Fruit fly (Drosophila melanogaster) whole organism, embryonic: ENCODE measurements around the gene Rpn11.

Experiments
- Aef1 ChIP-seq: fragments of 200-800 bp; sonication (Bioruptor generic); IDR thresholded peaks from 3 replicates; pipeline ENCODE4 v1.3.6; 2022; ENCODE audit warnings: missing biosample characterization, missing genetic modification characterization
- Atf6 ChIP-seq: fragments of 200-800 bp; sonication (Bioruptor generic); IDR thresholded peaks from 2 replicates; pipeline ENCODE4 v1.3.6; 2022; ENCODE audit warnings: missing biosample characterization, missing genetic modification characterization
- B-H2 ChIP-seq: fragments of 200-800 bp; sonication (Bioruptor generic); optimal IDR thresholded peaks from 2 replicates; lab custom pipeline; 2018; ENCODE audit warnings: missing biosample characterization, mild to moderate bottlenecking, missing genetic modification characterization
- CG10147 ChIP-seq: fragments of 200-800 bp; sonication (Bioruptor generic); optimal IDR thresholded peaks from 2 replicates; lab custom pipeline; 2019; ENCODE audit warnings: missing biosample characterization, mild to moderate bottlenecking, missing genetic modification characterization, moderate library complexity
- CG10565 ChIP-seq: fragments of 200-800 bp; sonication (Bioruptor generic); optimal IDR thresholded peaks from 3 replicates; lab custom pipeline; 2016; ENCODE audit warnings: missing biosample characterization, mild to moderate bottlenecking, missing genetic modification characterization
- CG12104 ChIP-seq: fragments of 200-800 bp; sonication (Bioruptor generic); optimal IDR thresholded peaks from 3 replicates; lab custom pipeline; 2016; ENCODE audit warnings: missing biosample characterization, missing genetic modification characterization
- CG13624 ChIP-seq: fragments of 200-800 bp; sonication (Bioruptor generic); optimal IDR thresholded peaks from 2 replicates; lab custom pipeline; 2016; ENCODE audit warnings: missing biosample characterization, missing genetic modification characterization
- CG14667 ChIP-seq: fragments of 200-800 bp; sonication (Bioruptor generic); IDR thresholded peaks from 2 replicates; pipeline ENCODE4 v1.3.6; 2022; ENCODE audit warnings: missing biosample characterization, missing genetic modification characterization
- CG15479 ChIP-seq: fragments of 200-800 bp; sonication (Bioruptor generic); optimal IDR thresholded peaks from 3 replicates; lab custom pipeline; 2019; ENCODE audit warnings: missing biosample characterization, mild to moderate bottlenecking, missing genetic modification characterization, moderate library complexity
- CG1603 ChIP-seq: fragments of 200-800 bp; sonication (Bioruptor generic); optimal IDR thresholded peaks from 2 replicates; lab custom pipeline; 2019; ENCODE audit warnings: missing biosample characterization, mild to moderate bottlenecking, missing genetic modification characterization, moderate library complexity
- CG1832 ChIP-seq: fragments of 200-800 bp; sonication (Bioruptor generic); optimal IDR thresholded peaks from 2 replicates; lab custom pipeline; 2017; ENCODE audit warnings: missing biosample characterization, mild to moderate bottlenecking, missing genetic modification characterization, inconsistent platforms
- CG18476 ChIP-seq: fragments of 200-800 bp; sonication (Bioruptor generic); optimal IDR thresholded peaks from 2 replicates; lab custom pipeline; 2016; ENCODE audit warnings: missing biosample characterization, mild to moderate bottlenecking, missing genetic modification characterization
- CG2889 ChIP-seq: fragments of 200-800 bp; sonication (Bioruptor generic); IDR thresholded peaks from 3 replicates; pipeline ENCODE4 v1.3.6; 2022; ENCODE audit warnings: missing biosample characterization, missing genetic modification characterization
- CG33557 ChIP-seq: fragments of 200-800 bp; sonication (Bioruptor generic); optimal IDR thresholded peaks from 2 replicates; lab custom pipeline; 2019; ENCODE audit warnings: missing biosample characterization, mild to moderate bottlenecking, missing genetic modification characterization, moderate library complexity
- CG3407 ChIP-seq: fragments of 200-800 bp; sonication (Bioruptor generic); optimal IDR thresholded peaks from 2 replicates; lab custom pipeline; 2018; ENCODE audit warnings: missing biosample characterization, mild to moderate bottlenecking, missing genetic modification characterization
- CG34422 ChIP-seq: fragments of 200-800 bp; sonication (Bioruptor generic); IDR thresholded peaks from 3 replicates; pipeline ENCODE4 v1.3.6; 2022; ENCODE audit warnings: missing biosample characterization, missing genetic modification characterization
- CG3726 ChIP-seq: fragments of 200-800 bp; sonication (Bioruptor generic); IDR thresholded peaks from 3 replicates; pipeline ENCODE4, ENCODE4 v1.3.6; 2022; ENCODE audit warnings: missing biosample characterization, missing genetic modification characterization
- CG6689 ChIP-seq: fragments of 200-800 bp; sonication (Bioruptor generic); IDR thresholded peaks from 2 replicates; pipeline ENCODE4 v1.3.6; 2022; ENCODE audit warnings: missing biosample characterization, missing genetic modification characterization
- CG7271 ChIP-seq: fragments of 200-800 bp; sonication (Bioruptor generic); optimal IDR thresholded peaks from 2 replicates; lab custom pipeline; 2018; ENCODE audit warnings: missing biosample characterization, mild to moderate bottlenecking, missing genetic modification characterization, moderate library complexity
- CG8089 ChIP-seq: fragments of 200-800 bp; sonication (Bioruptor generic); optimal IDR thresholded peaks from 3 replicates; lab custom pipeline; 2016; ENCODE audit warnings: missing biosample characterization, missing genetic modification characterization
- D19B ChIP-seq: fragments of 200-800 bp; sonication (Bioruptor generic); optimal IDR thresholded peaks from 2 replicates; lab custom pipeline; 2017; ENCODE audit warnings: missing biosample characterization, mild to moderate bottlenecking, missing genetic modification characterization
- Elba2 ChIP-seq: fragments of 200-800 bp; sonication (Bioruptor generic); optimal IDR thresholded peaks from 3 replicates; lab custom pipeline; 2016; ENCODE audit warnings: missing biosample characterization, missing genetic modification characterization
- Fer1 ChIP-seq: fragments of 200-800 bp; sonication (Bioruptor generic); optimal IDR thresholded peaks from 2 replicates; lab custom pipeline; 2017; ENCODE audit warnings: missing biosample characterization, mild to moderate bottlenecking, missing genetic modification characterization
- Gsc ChIP-seq: fragments of 200-800 bp; sonication (Bioruptor generic); IDR thresholded peaks from 2 replicates; pipeline ENCODE4 v1.3.6; 2022; ENCODE audit warnings: missing biosample characterization, missing genetic modification characterization
- Hmx ChIP-seq: fragments of 200-800 bp; sonication (Bioruptor generic); optimal IDR thresholded peaks from 2 replicates; lab custom pipeline; 2016; ENCODE audit warnings: missing biosample characterization, missing genetic modification characterization
- Hr3 ChIP-seq: fragments of 200-800 bp; sonication (Bioruptor generic); optimal IDR thresholded peaks from 3 replicates; lab custom pipeline; 2016; ENCODE audit warnings: missing biosample characterization, missing genetic modification characterization
- Lpt ChIP-seq: fragments of >200 bp; optimal IDR thresholded peaks from 2 replicates; lab custom pipeline; 2018; ENCODE audit warnings: missing biosample characterization, missing genetic modification characterization
- MBD-R2 ChIP-seq: fragments of 200-800 bp; sonication (Bioruptor generic); IDR thresholded peaks from 2 replicates; pipeline ENCODE4 v1.3.6; 2022; ENCODE audit warnings: missing biosample characterization, missing genetic modification characterization
- NC2α ChIP-seq: fragments of 200-800 bp; sonication (Bioruptor generic); optimal IDR thresholded peaks from 2 replicates; lab custom pipeline; 2016; ENCODE audit warnings: missing biosample characterization, missing genetic modification characterization
- Neu2 ChIP-seq: fragments of 200-800 bp; sonication (Bioruptor generic); optimal IDR thresholded peaks from 3 replicates; lab custom pipeline; 2016; ENCODE audit warnings: missing biosample characterization, missing genetic modification characterization, borderline replicate concordance
- Nf-YB ChIP-seq: fragments of 200-800 bp; sonication (Bioruptor generic); optimal IDR thresholded peaks from 3 replicates; lab custom pipeline; 2019; ENCODE audit warnings: missing biosample characterization, mild to moderate bottlenecking, missing genetic modification characterization, moderate library complexity
- Sin3A ChIP-seq: fragments of >200 bp; optimal IDR thresholded peaks from 2 replicates; lab custom pipeline; 2018
- Six4 ChIP-seq: fragments of 200-800 bp; sonication (Bioruptor generic); optimal IDR thresholded peaks from 2 replicates; lab custom pipeline; 2016; ENCODE audit warnings: missing biosample characterization, missing genetic modification characterization
- Spps ChIP-seq: fragments of 200-800 bp; sonication (Bioruptor generic); optimal IDR thresholded peaks from 2 replicates; lab custom pipeline; 2018; ENCODE audit warnings: missing biosample characterization, mild to moderate bottlenecking, missing genetic modification characterization
- Stat92E ChIP-seq, 3 experiments: fragments of >200 bp in 2 of 3; fragments of 200-800 bp in 1 of 3; sonication (Bioruptor generic) in 1 of 3; optimal IDR thresholded peaks; 2 replicates each; lab custom pipeline; 2017 to 2019; ENCODE audit warnings: missing biosample characterization in 3 of 3, missing genetic modification characterization in 3 of 3, mild to moderate bottlenecking in 1 of 3, moderate library complexity in 1 of 3
- Trl ChIP-seq, 3 experiments: fragments of >200 bp in 2 of 3; fragments of 200-800 bp in 1 of 3; sonication (Bioruptor generic) in 1 of 3; optimal IDR thresholded peaks; 2 replicates in 1 of 3; 3 replicates in 2 of 3; lab custom pipeline; 2016 to 2017; ENCODE audit warnings: missing biosample characterization in 1 of 3, missing genetic modification characterization in 1 of 3
- Xbp1 ChIP-seq: fragments of 200-800 bp; sonication (Bioruptor generic); optimal IDR thresholded peaks from 3 replicates; lab custom pipeline; 2016; ENCODE audit warnings: missing biosample characterization, mild to moderate bottlenecking, missing genetic modification characterization
- Xrp1 ChIP-seq: fragments of 200-800 bp; sonication (Bioruptor generic); IDR thresholded peaks from 2 replicates; pipeline ENCODE4 v1.3.6; 2022; ENCODE audit warnings: missing biosample characterization, missing genetic modification characterization
- bbx ChIP-seq: fragments of 200-800 bp; sonication (Bioruptor generic); IDR thresholded peaks from 2 replicates; pipeline ENCODE4 v1.3.6; 2022; ENCODE audit warnings: missing biosample characterization, missing genetic modification characterization; ENCODE audit not compliant: partially characterized antibody
- fd96Cb ChIP-seq: fragments of 200-800 bp; sonication (Bioruptor generic); optimal IDR thresholded peaks from 2 replicates; lab custom pipeline; 2018; ENCODE audit warnings: missing biosample characterization, mild to moderate bottlenecking, missing genetic modification characterization, moderate library complexity
- fru ChIP-seq: fragments of >200 bp; optimal IDR thresholded peaks from 2 replicates; lab custom pipeline; 2017
- gcm2 ChIP-seq: fragments of 200-800 bp; sonication (Bioruptor generic); optimal IDR thresholded peaks from 2 replicates; lab custom pipeline; 2016; ENCODE audit warnings: missing biosample characterization, missing genetic modification characterization
- gfzf ChIP-seq: fragments of 200-800 bp; sonication (Bioruptor generic); optimal IDR thresholded peaks from 2 replicates; lab custom pipeline; 2016; ENCODE audit warnings: missing biosample characterization, mild to moderate bottlenecking, missing genetic modification characterization, moderate library complexity
- kah ChIP-seq: fragments of 200-800 bp; sonication (Bioruptor generic); optimal IDR thresholded peaks from 2 replicates; lab custom pipeline; 2018; ENCODE audit warnings: missing biosample characterization, mild to moderate bottlenecking, missing genetic modification characterization
- lmd ChIP-seq: fragments of 200-800 bp; sonication (Bioruptor generic); IDR thresholded peaks from 2 replicates; pipeline ENCODE4 v1.3.6; 2022; ENCODE audit warnings: missing biosample characterization, missing genetic modification characterization
- nom ChIP-seq: fragments of 200-800 bp; sonication (Bioruptor generic); optimal IDR thresholded peaks from 2 replicates; lab custom pipeline; 2017; ENCODE audit warnings: missing biosample characterization, missing genetic modification characterization, mild to moderate bottlenecking, moderate library complexity, missing genetic modification reagents
- pzg ChIP-seq: fragments of 200-800 bp; sonication (Bioruptor generic); optimal IDR thresholded peaks from 3 replicates; lab custom pipeline; 2018; ENCODE audit warnings: missing biosample characterization, mild to moderate bottlenecking, missing genetic modification characterization, moderate library complexity
- seq ChIP-seq: fragments of 200-800 bp; sonication (Bioruptor generic); IDR thresholded peaks from 2 replicates; pipeline ENCODE4 v1.3.6; 2022; ENCODE audit warnings: missing biosample characterization, missing genetic modification characterization
- sisA ChIP-seq: fragments of 200-800 bp; sonication (Bioruptor generic); IDR thresholded peaks from 2 replicates; pipeline ENCODE4 v1.3.6; 2022; ENCODE audit warnings: missing biosample characterization, missing genetic modification characterization
- sna ChIP-seq: fragments of 200-800 bp; sonication (Bioruptor generic); IDR thresholded peaks from 2 replicates; pipeline ENCODE4 v1.3.6; 2022; ENCODE audit warnings: missing biosample characterization, missing genetic modification characterization; ENCODE audit not compliant: partially characterized antibody
- sug ChIP-seq: fragments of 200-800 bp; optimal IDR thresholded peaks from 2 replicates; lab custom pipeline; 2019; ENCODE audit warnings: missing biosample characterization, mild to moderate bottlenecking, missing genetic modification characterization, moderate library complexity

The Rpn11 gene

DNA sequence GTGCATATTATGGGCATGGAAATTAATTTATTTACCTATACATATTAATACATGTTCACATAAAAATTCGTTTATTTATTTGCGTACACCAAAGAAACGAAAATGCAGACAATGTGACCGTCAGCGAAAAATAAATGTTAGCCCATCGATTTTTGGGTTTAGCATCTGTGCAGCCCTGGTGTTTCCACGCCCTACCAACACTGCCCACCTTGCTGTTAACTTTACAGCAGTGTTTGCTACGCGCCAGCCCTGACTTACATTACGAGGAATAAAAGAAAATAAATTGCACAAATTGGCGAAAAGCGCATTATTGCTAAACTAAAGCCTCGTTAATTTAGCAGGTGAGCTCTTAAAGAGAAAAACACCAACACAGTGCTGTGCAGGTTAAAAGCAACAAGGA, 16.5 kb downstream of the Rpn11 start, which contains the start of the genes CG33995, CG44000 and CG44001 (continued):
- TF ChIP-seq Sin3A (lab: Kevin White, UChicago) (peak; percentile 68), MBD-R2 (peak; percentile 94), CG1832 (GFP tag; lab: Kevin White, UChicago) (no peak), Aef1 (GFP tag; lab: Robert Waterston, UW) (no peak), lmd (peak; percentile 27; the same call in 1 of the 2 replicates), pzg (peak; percentile 97), gfzf (GFP tag; lab: Kevin White, UChicago) (peak; percentile 87), Neu2 (GFP tag; lab: Kevin White, UChicago) (no peak), seq (GFP tag; lab: Robert Waterston, UW) (no peak), Nf-YB (peak; percentile 9), CG12104 (GFP tag; lab: Kevin White, UChicago) (no peak), Six4 (GFP tag; lab: Kevin White, UChicago) (no peak), Atf6 (GFP tag; lab: Robert Waterston, UW) (no peak), kah (GFP tag; lab: Kevin White, UChicago) (no peak), CG8089 (GFP tag; lab: Kevin White, UChicago) (no peak), Xrp1 (GFP tag; lab: Robert Waterston, UW) (peak; percentile 41; the same call in 1 of the 2 replicates), CG3726 (GFP tag; lab: Robert Waterston, UW) (no peak), CG15479 (GFP tag; lab: Kevin White, UChicago) (peak; percentile 91), Fer1 (peak; percentile 11), sna (GFP tag; lab: Robert Waterston, UW) (0 out of 2 replicates have a peak, but pooled peaks have one; percentile 4), CG13624 (GFP tag; lab: Kevin White, UChicago) (peak; percentile 68), CG18476 (GFP tag; lab: Kevin White, UChicago) (no peak), CG2889 (GFP tag; lab: Robert Waterston, UW) (no peak), CG6689 (GFP tag; lab: Robert Waterston, UW) (no peak), sug (tag; lab: Kevin White, UChicago) (peak; percentile 33), CG3407 (GFP tag; lab: Kevin White, UChicago) (no peak), CG7271 (peak; percentile 3), Spps (tag; lab: Kevin White, UChicago) (no peak), Trl (optimal IDR thresholded peaks at IDR 0.05; lab: Kevin White, UChicago) (no peak), Trl (GFP tag; optimal IDR thresholded peaks at IDR 0.05; lab: Kevin White, UChicago) (peak; percentile 44), Hr3 (peak; percentile 46), Gsc (GFP tag; lab: Robert Waterston, UW) (no peak), nom (GFP tag; lab: Kevin White, UChicago) (peak; percentile 37), sisA (GFP tag; lab: Robert Waterston, UW) (peak; percentile 22; the same call in 1 of the 2 replicates), B-H2 (GFP tag; lab: Kevin White, UChicago) (peak; percentile 79), fru (lab: Kevin White, UChicago) (no peak), Elba2 (GFP tag; lab: Kevin White, UChicago) (no peak), NC2α (GFP tag; lab: Kevin White, UChicago) (peak; percentile 8), CG14667 (GFP tag; lab: Robert Waterston, UW) (no peak), Xbp1 (GFP tag; lab: Kevin White, UChicago) (peak; percentile 59), D19B (GFP tag; lab: Kevin White, UChicago) (no peak), CG33557 (GFP tag; lab: Kevin White, UChicago) (peak; percentile 14), CG10147 (no peak), bbx (peak; percentile 10), Hmx (GFP tag; lab: Kevin White, UChicago) (no peak), gcm2 (GFP tag; lab: Kevin White, UChicago) (peak; percentile 38), CG34422 (peak; percentile 66; the same call in 2 of the 3 replicates), fd96Cb (tag; lab: Kevin White, UChicago) (no peak), CG1603 (tag; lab: Kevin White, UChicago) (peak; percentile 88), Stat92E (GFP tag; optimal IDR thresholded peaks at IDR 0.05; lab: Kevin White, UChicago) (peak in 1 of 3 experiments; percentile 60), CG10565 (GFP tag; lab: Kevin White, UChicago) (no peak), Lpt (no peak)
